Fruit fly (Drosophila melanogaster) whole organism, adult: ENCODE results near the gene CG4291.

Experiments
- CG12768 ChIP-seq: fragments of 200-800 bp; sonication (Bioruptor generic); optimal IDR thresholded peaks from 2 replicates; lab custom pipeline; 2017; ENCODE audit warnings: missing biosample characterization, missing genetic modification characterization, mild to moderate bottlenecking, moderate library complexity, missing genetic modification reagents
- CG14711 ChIP-seq: fragments of 200-800 bp; sonication (Bioruptor generic); optimal IDR thresholded peaks from 2 replicates; lab custom pipeline; 2018; ENCODE audit warnings: missing biosample characterization, mild to moderate bottlenecking, missing genetic modification characterization, moderate library complexity
- CG1620 ChIP-seq: fragments of 200-800 bp; sonication (Bioruptor generic); optimal IDR thresholded peaks from 2 replicates; lab custom pipeline; 2016; ENCODE audit warnings: missing biosample characterization, missing genetic modification characterization
- CG33017 ChIP-seq: fragments of 200-800 bp; sonication (Bioruptor generic); optimal IDR thresholded peaks from 2 replicates; lab custom pipeline; 2018; ENCODE audit warnings: missing biosample characterization, mild to moderate bottlenecking, missing genetic modification characterization, moderate library complexity
- CG5204 ChIP-seq: fragments of 200-800 bp; sonication (Bioruptor generic); optimal IDR thresholded peaks from 2 replicates; lab custom pipeline; 2016; ENCODE audit warnings: missing biosample characterization, missing genetic modification characterization
- CG7045 ChIP-seq: fragments of 200-800 bp; sonication (Bioruptor generic); optimal IDR thresholded peaks from 2 replicates; lab custom pipeline; 2017; ENCODE audit warnings: missing biosample characterization, mild to moderate bottlenecking, missing genetic modification characterization
- Clk ChIP-seq: fragments of 200-800 bp; sonication (Bioruptor generic); optimal IDR thresholded peaks from 2 replicates; lab custom pipeline; 2017; ENCODE audit warnings: missing biosample characterization, missing genetic modification characterization
- Hr96 ChIP-seq: fragments of 200-800 bp; sonication (Bioruptor generic); optimal IDR thresholded peaks from 2 replicates; lab custom pipeline; 2016; ENCODE audit warnings: missing biosample characterization, missing genetic modification characterization
- Mnt ChIP-seq: fragments of 200-800 bp; sonication (Bioruptor generic); optimal IDR thresholded peaks from 2 replicates; lab custom pipeline; 2016; ENCODE audit warnings: missing biosample characterization, mild to moderate bottlenecking, missing genetic modification characterization
- cic ChIP-seq: fragments of 200-800 bp; sonication (Bioruptor generic); optimal IDR thresholded peaks from 2 replicates; lab custom pipeline; 2017; ENCODE audit warnings: missing biosample characterization, mild to moderate bottlenecking, missing genetic modification characterization, moderate library complexity
- kay ChIP-seq: fragments of 200-800 bp; sonication (Bioruptor generic); peaks from one replicate; lab custom pipeline; 2016; ENCODE audit warnings: missing biosample characterization, missing genetic modification characterization, borderline replicate concordance
- ovo ChIP-seq: fragments of 200-800 bp; sonication (Bioruptor generic); optimal IDR thresholded peaks from 2 replicates; lab custom pipeline; 2016; ENCODE audit warnings: missing biosample characterization, missing genetic modification characterization
- tj ChIP-seq: fragments of 200-800 bp; sonication (Bioruptor generic); optimal IDR thresholded peaks from 3 replicates; lab custom pipeline; 2017; ENCODE audit warnings: missing biosample characterization, mild to moderate bottlenecking, missing genetic modification characterization, moderate library complexity
- toe ChIP-seq: fragments of 200-800 bp; sonication (Bioruptor generic); optimal IDR thresholded peaks from 2 replicates; lab custom pipeline; 2016; ENCODE audit warnings: missing biosample characterization, missing genetic modification characterization

dm6 chr2L:898316-898715, 45.8 kb upstream of the CG4291 start, which contains the start of gene Lsp1beta:
- no peak for TF ChIP-seq Mnt (GFP tag; lab: Kevin White, UChicago)
- no peak for TF ChIP-seq CG7045 (GFP tag; lab: Kevin White, UChicago)
- no peak for TF ChIP-seq Clk (GFP tag; lab: Kevin White, UChicago)
- no peak for TF ChIP-seq tj (GFP tag; lab: Kevin White, UChicago)
- no peak for TF ChIP-seq CG1620
- no peak for TF ChIP-seq cic (GFP tag; lab: Kevin White, UChicago)
- TF ChIP-seq ovo (GFP tag; lab: Kevin White, UChicago) = no peak
- TF ChIP-seq CG33017 (tag; lab: Kevin White, UChicago) = no peak
- TF ChIP-seq toe (GFP tag; lab: Kevin White, UChicago) = no peak
- TF ChIP-seq CG12768 (GFP tag; lab: Kevin White, UChicago) = no peak
- no peak for TF ChIP-seq kay (GFP tag; lab: Kevin White, UChicago)
- TF ChIP-seq CG14711 = no peak
- no peak for TF ChIP-seq CG5204
- TF ChIP-seq Hr96 (GFP tag; lab: Kevin White, UChicago) = no peak
